ENCODE assay signal across 1 fruit fly cellular context in the genomic region with DNA sequence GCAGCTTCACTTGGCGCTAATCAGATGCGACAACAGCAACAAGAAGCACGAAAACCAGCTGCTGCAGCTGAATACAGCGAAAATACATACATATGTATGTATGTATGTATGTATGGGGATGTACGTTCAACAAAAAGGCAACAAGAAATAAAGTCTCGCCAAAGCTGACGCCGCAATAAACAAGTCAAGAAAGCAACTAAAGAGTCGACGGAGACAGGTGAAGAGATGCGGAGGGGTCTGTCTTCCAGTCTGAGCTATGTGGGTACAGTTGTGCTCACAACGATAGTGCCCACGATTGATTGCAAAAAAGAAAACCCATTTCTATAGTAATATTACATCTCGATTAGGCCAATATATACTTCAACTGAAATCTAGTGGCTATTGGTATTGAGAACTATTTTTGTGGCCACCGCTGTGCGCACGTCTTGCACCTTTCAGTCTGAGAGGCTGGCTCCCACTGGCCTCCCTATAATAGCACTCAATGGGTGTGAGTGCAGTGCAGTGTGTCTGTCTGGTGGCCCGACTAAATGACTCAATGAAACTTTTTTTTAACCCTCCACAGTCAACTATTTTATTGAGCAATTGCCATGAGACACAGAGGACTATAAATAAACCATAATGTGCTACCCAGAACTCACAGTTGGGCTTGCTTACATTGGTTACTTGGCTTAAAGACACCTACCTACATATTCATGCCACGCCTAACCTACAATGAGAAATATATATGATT.
A peak's percentile ranks its signal among the peaks of the same experiment; 100 is the strongest.
TF ChIP-seq lines count a peak whose summit lies in the region.

No protein-coding gene starts in this region.

TF ChIP-seq in whole organism, embryonic, 481 proteins besides CTCF, POLR2A, EP300 and RAD21 (continued from another document and continues in another):
- peak; percentile 75 for TF ChIP-seq CG3281 (GFP tag; optimal IDR thresholded peaks at IDR 0.05; lab: Kevin White, UChicago)
- TF ChIP-seq ac (GFP tag; optimal IDR thresholded peaks at IDR 0.05; lab: Kevin White, UChicago) = peak; percentile 61
- TF ChIP-seq wor (GFP tag; IDR thresholded peaks at IDR 0.05; lab: Robert Waterston, UW) = peak; percentile 89
- peak; percentile 57 for TF ChIP-seq Nf-YB (GFP tag; optimal IDR thresholded peaks at IDR 0.05; lab: Kevin White, UChicago)
- peak; percentile 79 for TF ChIP-seq gcm (GFP tag; optimal IDR thresholded peaks at IDR 0.05; lab: Kevin White, UChicago)
- peak; percentile 72 for TF ChIP-seq pho (GFP tag; optimal IDR thresholded peaks at IDR 0.05; lab: Kevin White, UChicago)
- TF ChIP-seq CG30403 (GFP tag; optimal IDR thresholded peaks at IDR 0.05; lab: Kevin White, UChicago) = peak; percentile 89
- no peak for TF ChIP-seq CG34376 (GFP tag; optimal IDR thresholded peaks at IDR 0.05; lab: Kevin White, UChicago)
- TF ChIP-seq z (GFP tag; IDR thresholded peaks at IDR 0.05; lab: Robert Waterston, UW) = peak; percentile 88; the same call in 2 of the 3 replicates
- TF ChIP-seq org-1 (GFP tag; optimal IDR thresholded peaks at IDR 0.05; lab: Kevin White, UChicago) = peak; percentile 84
- TF ChIP-seq Camta (GFP tag; optimal IDR thresholded peaks at IDR 0.05; lab: Kevin White, UChicago) = peak; percentile 87
- TF ChIP-seq Lhr (GFP tag; optimal IDR thresholded peaks at IDR 0.05; lab: Kevin White, UChicago) = peak; percentile 80
- TF ChIP-seq CG1832 (GFP tag; optimal IDR thresholded peaks at IDR 0.05; lab: Kevin White, UChicago) = no peak
- TF ChIP-seq cato (GFP tag; optimal IDR thresholded peaks at IDR 0.05; lab: Kevin White, UChicago; ENCODE audit: borderline replicate concordance) = peak; percentile 79
- no peak for TF ChIP-seq unc-4 (GFP tag; IDR thresholded peaks at IDR 0.05; lab: Robert Waterston, UW; ENCODE audit: partially characterized antibody)
- TF ChIP-seq HLH3B (GFP tag; IDR thresholded peaks at IDR 0.05; lab: Robert Waterston, UW) = peak; percentile 93
- TF ChIP-seq sug (tag; optimal IDR thresholded peaks at IDR 0.05; lab: Kevin White, UChicago) = peak; percentile 39
- peak; percentile 92 for TF ChIP-seq chif (GFP tag; optimal IDR thresholded peaks at IDR 0.05; lab: Kevin White, UChicago)
- peak; percentile 50 for TF ChIP-seq CG8281 (tag; optimal IDR thresholded peaks at IDR 0.05; lab: Kevin White, UChicago)
- peak; percentile 86 for TF ChIP-seq mam (GFP tag; optimal IDR thresholded peaks at IDR 0.05; lab: Kevin White, UChicago)
- TF ChIP-seq sna (GFP tag; IDR thresholded peaks at IDR 0.05; lab: Robert Waterston, UW; ENCODE audit: partially characterized antibody) = no peak
- no peak for TF ChIP-seq CG13894 (tag; optimal IDR thresholded peaks at IDR 0.05; lab: Kevin White, UChicago)
- peak; percentile 81 for TF ChIP-seq ERR (GFP tag; optimal IDR thresholded peaks at IDR 0.05; lab: Kevin White, UChicago)
- TF ChIP-seq CG12071 (GFP tag; optimal IDR thresholded peaks at IDR 0.05; lab: Kevin White, UChicago) = peak; percentile 90
- no peak for TF ChIP-seq Tbp (GFP tag; optimal IDR thresholded peaks at IDR 0.05; lab: Kevin White, UChicago)
- TF ChIP-seq Ravus (GFP tag; IDR thresholded peaks at IDR 0.05; lab: Robert Waterston, UW) = peak; percentile 76
- peak; percentile 83 for TF ChIP-seq ssp (GFP tag; IDR thresholded peaks at IDR 0.05; lab: Robert Waterston, UW)
- TF ChIP-seq caup (GFP tag; optimal IDR thresholded peaks at IDR 0.05; lab: Kevin White, UChicago; ENCODE audit: severe bottlenecking) = peak; percentile 78
- TF ChIP-seq CG11723 (GFP tag; optimal IDR thresholded peaks at IDR 0.05; lab: Kevin White, UChicago) = peak; percentile 74
- TF ChIP-seq lbe (GFP tag; optimal IDR thresholded peaks at IDR 0.05; lab: Kevin White, UChicago) = peak; percentile 90
- TF ChIP-seq Ada2b (GFP tag; IDR thresholded peaks at IDR 0.05; lab: Robert Waterston, UW) = peak; percentile 93
- TF ChIP-seq corto (GFP tag; optimal IDR thresholded peaks at IDR 0.05; lab: Kevin White, UChicago) = peak; percentile 83
- peak; percentile 92 for TF ChIP-seq CG12769 (tag; optimal IDR thresholded peaks at IDR 0.05; lab: Kevin White, UChicago)
- peak; percentile 87 for TF ChIP-seq CG32532 (GFP tag; IDR thresholded peaks at IDR 0.05; lab: Robert Waterston, UW)
- peak; percentile 69 for TF ChIP-seq CG8765 (GFP tag; IDR thresholded peaks at IDR 0.05; lab: Robert Waterston, UW)
- 0 out of 2 replicates have a peak, but pooled peaks have one; percentile 11 for TF ChIP-seq Adf1 (GFP tag; IDR thresholded peaks at IDR 0.05; lab: Robert Waterston, UW)
- peak; percentile 49 for TF ChIP-seq CG3065 (GFP tag; optimal IDR thresholded peaks at IDR 0.05; lab: Kevin White, UChicago)
- peak; percentile 88 for TF ChIP-seq CG7786 (GFP tag; optimal IDR thresholded peaks at IDR 0.05; lab: Kevin White, UChicago)
- TF ChIP-seq twi (tag; optimal IDR thresholded peaks at IDR 0.05; lab: Kevin White, UChicago) = peak; percentile 67
- peak; percentile 86 for TF ChIP-seq CG15601 (tag; optimal IDR thresholded peaks at IDR 0.05; lab: Kevin White, UChicago)
- peak; percentile 87 for TF ChIP-seq bab2 (GFP tag; optimal IDR thresholded peaks at IDR 0.05; lab: Kevin White, UChicago)
- TF ChIP-seq row (GFP tag; IDR thresholded peaks at IDR 0.05; lab: Robert Waterston, UW) = peak; percentile 84
- TF ChIP-seq bsh (GFP tag; optimal IDR thresholded peaks at IDR 0.05; lab: Kevin White, UChicago) = peak; percentile 95 to 98
- TF ChIP-seq CG17912 (GFP tag; optimal IDR thresholded peaks at IDR 0.05; lab: Kevin White, UChicago) = no peak
- peak; percentile 86 for TF ChIP-seq CG11456 (GFP tag; IDR thresholded peaks at IDR 0.05; lab: Robert Waterston, UW)
- TF ChIP-seq lov (optimal IDR thresholded peaks at IDR 0.05; lab: Kevin White, UChicago) = no peak
- peak; percentile 95 for TF ChIP-seq lov (GFP tag; IDR thresholded peaks at IDR 0.05; lab: Robert Waterston, UW)
- peak; percentile 82 for TF ChIP-seq Meics (GFP tag; optimal IDR thresholded peaks at IDR 0.05; lab: Kevin White, UChicago)
- TF ChIP-seq CG12219 (GFP tag; optimal IDR thresholded peaks at IDR 0.05; lab: Kevin White, UChicago) = peak; percentile 90
- TF ChIP-seq dm (GFP tag; optimal IDR thresholded peaks at IDR 0.05; lab: Kevin White, UChicago) = peak; percentile 76
- TF ChIP-seq CG16815 (GFP tag; optimal IDR thresholded peaks at IDR 0.05; lab: Kevin White, UChicago) = peak; percentile 81
- TF ChIP-seq CG17385 (GFP tag; optimal IDR thresholded peaks at IDR 0.05; lab: Kevin White, UChicago) = peak; percentile 88
- no peak for TF ChIP-seq mld (GFP tag; IDR thresholded peaks at IDR 0.05; lab: Robert Waterston, UW; ENCODE audit: partially characterized antibody)
- 0 out of 2 replicates have a peak, but pooled peaks have one; percentile 37 for TF ChIP-seq ham (GFP tag; IDR thresholded peaks at IDR 0.05; lab: Robert Waterston, UW)
- peak; percentile 88 to 93 for TF ChIP-seq dpn (GFP tag; optimal IDR thresholded peaks at IDR 0.05; lab: Kevin White, UChicago)
- TF ChIP-seq CG42726 (GFP tag; IDR thresholded peaks at IDR 0.05; lab: Robert Waterston, UW; ENCODE audit: partially characterized antibody) = no peak
- no peak for TF ChIP-seq hb (GFP tag; IDR thresholded peaks at IDR 0.05; lab: Robert Waterston, UW; ENCODE audit: partially characterized antibody)
- peak; percentile 95 for TF ChIP-seq CG17359 (tag; optimal IDR thresholded peaks at IDR 0.05; lab: Kevin White, UChicago)
- TF ChIP-seq slp2 (GFP tag; optimal IDR thresholded peaks at IDR 0.05; lab: Kevin White, UChicago) = peak; percentile 91
- TF ChIP-seq al (GFP tag; IDR thresholded peaks at IDR 0.05; lab: Robert Waterston, UW) = peak; percentile 71
- peak; percentile 78 for TF ChIP-seq tx (GFP tag; optimal IDR thresholded peaks at IDR 0.05; lab: Kevin White, UChicago)
- TF ChIP-seq bcd (GFP tag; optimal IDR thresholded peaks at IDR 0.05; lab: Kevin White, UChicago) = peak; percentile 88
- TF ChIP-seq NfI (GFP tag; optimal IDR thresholded peaks at IDR 0.05; lab: Kevin White, UChicago) = peak; percentile 87
- peak; percentile 88 for TF ChIP-seq jing (GFP tag; optimal IDR thresholded peaks at IDR 0.05; lab: Kevin White, UChicago)
- TF ChIP-seq CG7372 (GFP tag; IDR thresholded peaks at IDR 0.05; lab: Robert Waterston, UW) = peak; percentile 77
- TF ChIP-seq ap (GFP tag; IDR thresholded peaks at IDR 0.05; lab: Robert Waterston, UW) = peak; percentile 94
- peak; percentile 85 for TF ChIP-seq CG10959 (GFP tag; IDR thresholded peaks at IDR 0.05; lab: Robert Waterston, UW)
- TF ChIP-seq jumu (GFP tag; optimal IDR thresholded peaks at IDR 0.05; lab: Kevin White, UChicago) = peak; percentile 91
- TF ChIP-seq trh (GFP tag; optimal IDR thresholded peaks at IDR 0.05; lab: Kevin White, UChicago) = peak; percentile 57
- TF ChIP-seq Sin3A (optimal IDR thresholded peaks at IDR 0.05; lab: Kevin White, UChicago) = no peak
- peak; percentile 79 for TF ChIP-seq toy (GFP tag; IDR thresholded peaks at IDR 0.05; lab: Robert Waterston, UW)
- TF ChIP-seq Dref (GFP tag; IDR thresholded peaks at IDR 0.05; lab: Robert Waterston, UW) = no peak
- TF ChIP-seq CG1603 (tag; optimal IDR thresholded peaks at IDR 0.05; lab: Kevin White, UChicago) = peak; percentile 96
- TF ChIP-seq dmrt11E (tag; optimal IDR thresholded peaks at IDR 0.05; lab: Kevin White, UChicago) = peak; percentile 83
- peak; percentile 78 for TF ChIP-seq CG10267 (tag; optimal IDR thresholded peaks at IDR 0.05; lab: Kevin White, UChicago)
- TF ChIP-seq CG1529 (GFP tag; optimal IDR thresholded peaks at IDR 0.05; lab: Kevin White, UChicago) = peak; percentile 92
- peak; percentile 90 for TF ChIP-seq sob (GFP tag; IDR thresholded peaks at IDR 0.05; lab: Robert Waterston, UW)
- TF ChIP-seq CG12299 (tag; optimal IDR thresholded peaks at IDR 0.05; lab: Kevin White, UChicago) = peak; percentile 75
- peak; percentile 44; the same call in 1 of the 2 replicates for TF ChIP-seq CkIIα-i1 (GFP tag; IDR thresholded peaks at IDR 0.05; lab: Robert Waterston, UW)
- TF ChIP-seq ash1 (GFP tag; optimal IDR thresholded peaks at IDR 0.05; lab: Kevin White, UChicago) = peak; percentile 23
- TF ChIP-seq cwo (GFP tag; optimal IDR thresholded peaks at IDR 0.05; lab: Kevin White, UChicago) = peak; percentile 73
- peak; percentile 92 for TF ChIP-seq nmo (GFP tag; optimal IDR thresholded peaks at IDR 0.05; lab: Kevin White, UChicago)
- peak; percentile 71; the same call in 2 of the 3 replicates for TF ChIP-seq CG6175 (GFP tag; IDR thresholded peaks at IDR 0.05; lab: Robert Waterston, UW)
- peak; percentile 83 for TF ChIP-seq CG1233 (GFP tag; optimal IDR thresholded peaks at IDR 0.05; lab: Kevin White, UChicago)
- peak; percentile 69 for TF ChIP-seq scrt (GFP tag; optimal IDR thresholded peaks at IDR 0.05; lab: Kevin White, UChicago)
- peak; percentile 76 for TF ChIP-seq CG3847 (GFP tag; IDR thresholded peaks at IDR 0.05; lab: Robert Waterston, UW)
- TF ChIP-seq inv (GFP tag; IDR thresholded peaks at IDR 0.05; lab: Robert Waterston, UW; ENCODE audit: partially characterized antibody) = no peak
- TF ChIP-seq sc (optimal IDR thresholded peaks at IDR 0.05; lab: Kevin White, UChicago) = no peak
- TF ChIP-seq sc (GFP tag; optimal IDR thresholded peaks at IDR 0.05; lab: Kevin White, UChicago) = peak; percentile 84
- TF ChIP-seq Lim3 (GFP tag; IDR thresholded peaks at IDR 0.05; lab: Robert Waterston, UW) = peak; percentile 78
- peak; percentile 74 for TF ChIP-seq CG31388 (GFP tag; optimal IDR thresholded peaks at IDR 0.05; lab: Kevin White, UChicago)
- peak; percentile 73 for TF ChIP-seq CG4360 (GFP tag; IDR thresholded peaks at IDR 0.05; lab: Robert Waterston, UW)
- TF ChIP-seq yki (optimal IDR thresholded peaks at IDR 0.05; lab: Kevin White, UChicago) = no peak
- peak; percentile 44 for TF ChIP-seq CG3838 (GFP tag; optimal IDR thresholded peaks at IDR 0.05; lab: Kevin White, UChicago)
- peak; percentile 82 for TF ChIP-seq BtbVII (GFP tag; optimal IDR thresholded peaks at IDR 0.05; lab: Kevin White, UChicago)
- peak; percentile 92 for TF ChIP-seq sim (GFP tag; IDR thresholded peaks at IDR 0.05; lab: Robert Waterston, UW)
- peak; percentile 90 for TF ChIP-seq E2f1 (GFP tag; IDR thresholded peaks at IDR 0.05; lab: Robert Waterston, UW)
- TF ChIP-seq pfk (GFP tag; optimal IDR thresholded peaks at IDR 0.05; lab: Kevin White, UChicago) = no peak
- no peak for TF ChIP-seq Dfd (GFP tag; optimal IDR thresholded peaks at IDR 0.05; lab: Kevin White, UChicago)
- peak; percentile 91 for TF ChIP-seq ase (GFP tag; IDR thresholded peaks at IDR 0.05; lab: Robert Waterston, UW)
- peak; percentile 75 for TF ChIP-seq CG9932 (GFP tag; IDR thresholded peaks at IDR 0.05; lab: Robert Waterston, UW)
- TF ChIP-seq CG9797 (GFP tag; optimal IDR thresholded peaks at IDR 0.05; lab: Kevin White, UChicago) = peak; percentile 19
- no peak for TF ChIP-seq hbn (GFP tag; IDR thresholded peaks at IDR 0.05; lab: Robert Waterston, UW; ENCODE audit: partially characterized antibody)
- TF ChIP-seq kay (GFP tag; optimal IDR thresholded peaks at IDR 0.05; lab: Kevin White, UChicago) = peak; percentile 74
- TF ChIP-seq Max (GFP tag; optimal IDR thresholded peaks at IDR 0.05; lab: Kevin White, UChicago) = peak; percentile 74
- peak; percentile 96 for TF ChIP-seq zfh1 (GFP tag; IDR thresholded peaks at IDR 0.05; lab: Robert Waterston, UW)
- peak; percentile 77 for TF ChIP-seq Bteb2 (GFP tag; optimal IDR thresholded peaks at IDR 0.05; lab: Kevin White, UChicago)
- TF ChIP-seq aop (GFP tag; IDR thresholded peaks at IDR 0.05; lab: Robert Waterston, UW) = peak; percentile 81; the same call in 1 of the 2 replicates
- peak; percentile 92 for TF ChIP-seq lmd (GFP tag; IDR thresholded peaks at IDR 0.05; lab: Robert Waterston, UW)
- peak; percentile 87 for TF ChIP-seq CG3407 (GFP tag; optimal IDR thresholded peaks at IDR 0.05; lab: Kevin White, UChicago)
- peak; percentile 69 for TF ChIP-seq Myb (GFP tag; optimal IDR thresholded peaks at IDR 0.05; lab: Kevin White, UChicago)
- peak; percentile 80 for TF ChIP-seq Dek (tag; optimal IDR thresholded peaks at IDR 0.05; lab: Kevin White, UChicago)
- TF ChIP-seq fd3F (GFP tag; optimal IDR thresholded peaks at IDR 0.05; lab: Kevin White, UChicago) = peak; percentile 30
- TF ChIP-seq CG8944 (GFP tag; optimal IDR thresholded peaks at IDR 0.05; lab: Kevin White, UChicago) = peak; percentile 88
- peak; percentile 91 for TF ChIP-seq stc (GFP tag; IDR thresholded peaks at IDR 0.05; lab: Robert Waterston, UW)
- TF ChIP-seq CG6272 (GFP tag; IDR thresholded peaks at IDR 0.05; lab: Robert Waterston, UW) = peak; percentile 65
- TF ChIP-seq onecut (GFP tag; IDR thresholded peaks at IDR 0.05; lab: Robert Waterston, UW) = peak; percentile 87
- TF ChIP-seq D19A (tag; optimal IDR thresholded peaks at IDR 0.05; lab: Kevin White, UChicago) = peak; percentile 86
- no peak for TF ChIP-seq pzg (GFP tag; optimal IDR thresholded peaks at IDR 0.05; lab: Kevin White, UChicago)
- TF ChIP-seq Doc2 (GFP tag; IDR thresholded peaks at IDR 0.05; lab: Robert Waterston, UW) = peak; percentile 39; the same call in 1 of the 2 replicates
- TF ChIP-seq CG1792 (GFP tag; optimal IDR thresholded peaks at IDR 0.05; lab: Kevin White, UChicago) = peak; percentile 85
